Fruit fly (Drosophila melanogaster) whole organism, wandering third instar larva: ENCODE measurements around the gene Slmap.

Experiments used
- CG32264 ChIP-seq: fragments of 200-800 bp; sonication (Bioruptor generic); optimal IDR thresholded peaks from 2 replicates; lab custom pipeline; 2016; ENCODE audit warnings: missing biosample characterization, missing genetic modification characterization
- CG9705 ChIP-seq: fragments of 200-800 bp; sonication (Bioruptor generic); optimal IDR thresholded peaks from 2 replicates; lab custom pipeline; 2018; ENCODE audit warnings: missing biosample characterization, mild to moderate bottlenecking, missing genetic modification characterization
- CrebA ChIP-seq: fragments of 200-800 bp; sonication (Bioruptor generic); optimal IDR thresholded peaks from 2 replicates; lab custom pipeline; 2016; ENCODE audit warnings: missing biosample characterization, mild to moderate bottlenecking, missing genetic modification characterization, borderline replicate concordance
- Dfd ChIP-seq: fragments of >200 bp; optimal IDR thresholded peaks from 2 replicates; lab custom pipeline; 2017; ENCODE audit warnings: missing biosample characterization, missing genetic modification characterization
- Dif ChIP-seq: fragments of 200-275, 200-300 bp; sonication (Bioruptor generic); optimal IDR thresholded peaks from 2 replicates; lab custom pipeline; 2018; ENCODE audit warnings: missing biosample characterization, missing genetic modification characterization; ENCODE audit not compliant: partially characterized antibody
- HLH106 ChIP-seq: fragments of 200-800 bp; optimal IDR thresholded peaks from 3 replicates; lab custom pipeline; 2019; ENCODE audit warnings: missing biosample characterization, mild to moderate bottlenecking, missing genetic modification characterization, moderate library complexity
- Hnf4 ChIP-seq: fragments of 200-800 bp; sonication (Bioruptor generic); optimal IDR thresholded peaks from 2 replicates; lab custom pipeline; 2016; ENCODE audit warnings: missing biosample characterization, mild to moderate bottlenecking, missing genetic modification characterization
- Hr78 ChIP-seq: fragments of >200 bp; optimal IDR thresholded peaks from 2 replicates; lab custom pipeline; 2017; ENCODE audit warnings: missing biosample characterization, missing genetic modification characterization
- Hr83 ChIP-seq: fragments of 200-300 bp; sonication (Bioruptor generic); optimal IDR thresholded peaks from 2 replicates; lab custom pipeline; 2016; ENCODE audit warnings: missing biosample characterization, mild to moderate bottlenecking, missing genetic modification characterization, moderate library complexity; ENCODE audit not compliant: poor library complexity, severe bottlenecking
- Jra ChIP-seq: sonication (Bioruptor generic); optimal IDR thresholded peaks from 2 replicates; lab custom pipeline; 2016; ENCODE audit warnings: missing biosample characterization, missing genetic modification characterization
- Mio ChIP-seq: sonication (Bioruptor generic); optimal IDR thresholded peaks from 2 replicates; lab custom pipeline; 2016; ENCODE audit warnings: missing biosample characterization, missing genetic modification characterization
- Myc ChIP-seq: fragments of >200 bp; optimal IDR thresholded peaks from 2 replicates; lab custom pipeline; 2017
- N ChIP-seq: fragments of >200 bp; optimal IDR thresholded peaks from 2 replicates; lab custom pipeline; 2018; ENCODE audit warnings: missing biosample characterization, missing external identifiers, missing genetic modification characterization
- OdsH ChIP-seq: fragments of 200-800 bp; sonication (Bioruptor generic); optimal IDR thresholded peaks from 2 replicates; lab custom pipeline; 2016; ENCODE audit warnings: missing biosample characterization, mild to moderate bottlenecking, missing genetic modification characterization
- Rel ChIP-seq, 2 experiments: fragments of 200-800 bp; sonication (Bioruptor generic) in 1 of 2; optimal IDR thresholded peaks; 2 replicates in 1 of 2; 3 replicates in 1 of 2; lab custom pipeline; 2016 to 2019; ENCODE audit warnings: mild to moderate bottlenecking in 2 of 2, missing biosample characterization in 2 of 2, missing genetic modification characterization in 2 of 2, moderate library complexity in 1 of 2
- Sp1 ChIP-seq: fragments of 200-800 bp; sonication (Bioruptor generic); optimal IDR thresholded peaks from 3 replicates; lab custom pipeline; 2019; ENCODE audit warnings: missing biosample characterization, mild to moderate bottlenecking, missing genetic modification characterization, moderate library complexity
- brk ChIP-seq: fragments of 200-800 bp; sonication (Bioruptor generic); optimal IDR thresholded peaks from 2 replicates; lab custom pipeline; 2016; ENCODE audit warnings: missing biosample characterization, mild to moderate bottlenecking, missing genetic modification characterization
- dl ChIP-seq, 2 experiments: fragments of 175-275, 200-275 bp in 1 of 2; fragments of 200-275 bp in 1 of 2; sonication (Bioruptor generic); optimal IDR thresholded peaks; lab custom pipeline; 2018; ENCODE audit warnings: mild to moderate bottlenecking in 2 of 2, missing biosample characterization in 2 of 2, missing genetic modification characterization in 2 of 2, moderate library complexity in 2 of 2; ENCODE audit not compliant: partially characterized antibody in 2 of 2, insufficient read depth in 1 of 2
- dmrt93B ChIP-seq: fragments of 200-800 bp; sonication (Bioruptor generic); optimal IDR thresholded peaks from 2 replicates; lab custom pipeline; 2018; ENCODE audit warnings: missing biosample characterization, mild to moderate bottlenecking, missing genetic modification characterization
- dsf ChIP-seq: sonication (Bioruptor generic); optimal IDR thresholded peaks from 2 replicates; lab custom pipeline; 2016; ENCODE audit warnings: missing biosample characterization, missing genetic modification characterization, borderline replicate concordance
- ey ChIP-seq: fragments of 200-800 bp; sonication (Bioruptor generic); optimal IDR thresholded peaks from 2 replicates; lab custom pipeline; 2016; ENCODE audit warnings: missing biosample characterization, missing genetic modification characterization
- foxo ChIP-seq, 2 experiments: fragments of 200-800 bp; sonication (Bioruptor generic); optimal IDR thresholded peaks; 2 replicates in 1 of 2; 3 replicates in 1 of 2; lab custom pipeline; 2016 to 2017; ENCODE audit warnings: missing biosample characterization in 2 of 2, missing genetic modification characterization in 2 of 2
- fru ChIP-seq: fragments of 200-800 bp; sonication (Bioruptor generic); optimal IDR thresholded peaks from 3 replicates; lab custom pipeline; 2016; ENCODE audit warnings: missing biosample characterization, mild to moderate bottlenecking, missing genetic modification characterization
- h ChIP-seq: fragments of 200-800 bp; sonication (Bioruptor generic); optimal IDR thresholded peaks from 3 replicates; lab custom pipeline; 2016; ENCODE audit warnings: missing biosample characterization, mild to moderate bottlenecking, missing genetic modification characterization
- jim ChIP-seq: fragments of 175-275, 200-325 bp; sonication (Bioruptor generic); optimal IDR thresholded peaks from 2 replicates; lab custom pipeline; 2016; ENCODE audit warnings: missing biosample characterization, mild to moderate bottlenecking, missing genetic modification characterization
- lola ChIP-seq: fragments of >200 bp; optimal IDR thresholded peaks from 2 replicates; lab custom pipeline; 2017; ENCODE audit warnings: missing biosample characterization, missing genetic modification characterization
- pan ChIP-seq: fragments of >200 bp; optimal IDR thresholded peaks from 2 replicates; lab custom pipeline; 2017
- psq ChIP-seq: fragments of 200-800 bp; sonication (Bioruptor generic); optimal IDR thresholded peaks from 3 replicates; lab custom pipeline; 2017; ENCODE audit warnings: missing biosample characterization, mild to moderate bottlenecking, missing genetic modification characterization, moderate library complexity
- rgr ChIP-seq: fragments of 200-800 bp; sonication (Bioruptor generic); optimal IDR thresholded peaks from 3 replicates; lab custom pipeline; 2016; ENCODE audit warnings: missing biosample characterization, mild to moderate bottlenecking, missing genetic modification characterization
- tai ChIP-seq: sonication (Bioruptor generic); optimal IDR thresholded peaks from 2 replicates; lab custom pipeline; 2016; ENCODE audit warnings: missing biosample characterization, missing genetic modification characterization
- usp ChIP-seq: fragments of >200 bp; optimal IDR thresholded peaks from 2 replicates; lab custom pipeline; 2017; ENCODE audit warnings: missing biosample characterization, missing genetic modification characterization
- woc ChIP-seq: sonication (Bioruptor generic); optimal IDR thresholded peaks from 2 replicates; lab custom pipeline; 2016; ENCODE audit warnings: missing biosample characterization, mild to moderate bottlenecking, missing genetic modification characterization

Slmap gene

dm6 chr2L:22578920-22579548 is at the start of gene Slmap:
Slmap (plus strand) TSS chr2L:22579072.
- no peak for TF ChIP-seq Hnf4 (GFP tag; lab: Kevin White, UChicago)
- TF ChIP-seq N (GFP tag; lab: Kevin White, UChicago), result peak; percentile 20

dm6 chr2L:22536488-22537041 is 42.3 kb upstream of the Slmap start, which contains the start of gene RpL5:
RpL5 (minus strand) TSS chr2L:22536884.
- TF ChIP-seq dsf (GFP tag; lab: Kevin White, UChicago) (no peak), ey (GFP tag; lab: Kevin White, UChicago) (no peak), lola (GFP tag; lab: Kevin White, UChicago) (no peak), HLH106 (tag; lab: Kevin White, UChicago) (peak; percentile 37), brk (GFP tag; lab: Kevin White, UChicago) (peak; percentile 34), Myc (lab: Kevin White, UChicago) (no peak), Mio (GFP tag; lab: Kevin White, UChicago) (no peak), Hr78 (GFP tag; lab: Kevin White, UChicago) (no peak), CG9705 (GFP tag; lab: Kevin White, UChicago) (peak; percentile 39), woc (GFP tag; lab: Kevin White, UChicago) (peak; percentile 61), N (GFP tag; lab: Kevin White, UChicago) (peak; percentile 44), psq (GFP tag; lab: Kevin White, UChicago) (no peak), rgr (peak; percentile 38), dmrt93B (GFP tag; lab: Kevin White, UChicago) (peak; percentile 45), foxo (GFP tag; optimal IDR thresholded peaks at IDR 0.05; lab: Kevin White, UChicago) (no peak), Hnf4 (GFP tag; lab: Kevin White, UChicago) (peak; percentile 20), pan (lab: Kevin White, UChicago) (no peak), jim (GFP tag; lab: Kevin White, UChicago) (no peak), Hr83 (GFP tag; lab: Kevin White, UChicago) (no peak), Jra (GFP tag; lab: Kevin White, UChicago) (no peak), dl (GFP tag; optimal IDR thresholded peaks at IDR 0.05; lab: Kevin White, UChicago; ENCODE audit: insufficient read depth in 1 of 2, partially characterized antibody in 2 of 2) (no peak), CrebA (GFP tag; lab: Kevin White, UChicago) (peak; percentile 0), Dfd (GFP tag; lab: Kevin White, UChicago) (no peak)

DNA sequence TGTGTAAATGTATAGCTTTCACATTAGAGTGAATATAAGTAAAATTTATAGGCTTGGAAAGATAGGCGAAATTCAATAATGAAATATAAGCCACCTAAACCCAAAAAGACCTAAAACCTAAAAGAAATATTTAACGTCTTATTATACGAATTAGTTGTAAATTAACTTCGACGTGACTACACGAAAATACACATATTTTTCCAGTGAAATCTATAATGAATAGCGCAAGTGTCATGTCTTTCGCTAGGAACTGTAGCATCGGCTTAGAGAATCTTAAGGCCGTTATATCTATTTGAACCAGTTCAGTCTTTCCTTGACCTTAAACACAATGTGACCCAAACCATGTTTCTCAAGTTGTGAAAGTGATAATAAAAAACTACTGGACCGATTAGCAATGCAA is 41.5 kb upstream of the Slmap start, which contains the start of gene CG17490:
Gene CG17490 (plus strand): TSS at position 301 of the 400 bp plus-strand sequence.
- TF ChIP-seq OdsH (GFP tag; lab: Kevin White, UChicago) (no peak), Mio (GFP tag; lab: Kevin White, UChicago) (no peak), tai (GFP tag; lab: Kevin White, UChicago) (no peak), CrebA (GFP tag; lab: Kevin White, UChicago) (no peak), Jra (GFP tag; lab: Kevin White, UChicago) (no peak), usp (GFP tag; lab: Kevin White, UChicago) (no peak), brk (GFP tag; lab: Kevin White, UChicago) (no peak), foxo (GFP tag; optimal IDR thresholded peaks at IDR 0.05; lab: Kevin White, UChicago) (no peak), Dif (GFP tag; lab: Kevin White, UChicago) (no peak), Rel (GFP tag; optimal IDR thresholded peaks at IDR 0.05; lab: Kevin White, UChicago) (no peak), Rel (tag; optimal IDR thresholded peaks at IDR 0.05; lab: Kevin White, UChicago) (no peak), Myc (lab: Kevin White, UChicago) (no peak), fru (no peak), h (GFP tag; lab: Kevin White, UChicago) (no peak), lola (GFP tag; lab: Kevin White, UChicago) (no peak), HLH106 (tag; lab: Kevin White, UChicago) (no peak), psq (GFP tag; lab: Kevin White, UChicago) (no peak), CG32264 (GFP tag; lab: Kevin White, UChicago) (no peak), Sp1 (GFP tag; lab: Kevin White, UChicago) (no peak)
